Worm (Caenorhabditis elegans) whole organism, L4/young adult: ENCODE measurements around the gene rpl-32.

Experiments used
- W03F9.2 ChIP-seq: fragments of 150-350 bp; optimal IDR thresholded peaks from 2 replicates; lab custom pipeline; 2014; ENCODE audit warnings: missing biosample characterization, missing genetic modification characterization
- dao-5 ChIP-seq: sonication (generic microtip); optimal IDR thresholded peaks from 2 replicates; lab custom pipeline; 2016; ENCODE audit warnings: missing genotype, missing genetic modification characterization, moderate library complexity, missing compliant biosample characterization
- him-1 ChIP-seq: sonication (generic microtip); optimal IDR thresholded peaks from 2 replicates; lab custom pipeline; 2016; ENCODE audit warnings: missing genotype, missing genetic modification reagents, missing genetic modification characterization, missing compliant biosample characterization

ce11 chrII:9028096-9028495, 28.8 kb downstream of the rpl-32 start:
- TF ChIP-seq W03F9.2 (tag; lab: Kevin White, UChicago): no peak
- TF ChIP-seq him-1: no peak
- no peak for TF ChIP-seq dao-5
